Worm (Caenorhabditis elegans) whole organism, L4 larva: ENCODE results near the gene col-90.

Experiments used
- aha-1 ChIP-seq: fragments of 150-350 bp; peaks from one replicate; lab custom pipeline; 2014; ENCODE audit warnings: missing biosample characterization, missing genetic modification characterization
- aly-2 ChIP-seq: sonication (generic microtip); optimal IDR thresholded peaks from 2 replicates; lab custom pipeline; 2018; ENCODE audit warnings: missing biosample characterization, missing genetic modification characterization
- cey-2 ChIP-seq: sonication (generic microtip); optimal IDR thresholded peaks from 3 replicates; lab custom pipeline; 2017; ENCODE audit warnings: missing genetic modification characterization, mild to moderate bottlenecking, missing compliant biosample characterization, antibody characterized with exemption, borderline replicate concordance; ENCODE audit not compliant: insufficient read depth
- fkh-10 ChIP-seq: fragments of 150-350 bp; optimal IDR thresholded peaks from 2 replicates; lab custom pipeline; 2014; ENCODE audit warnings: missing biosample characterization, missing genetic modification reagents, missing genetic modification characterization
- fos-1 ChIP-seq: fragments of 150-350 bp; optimal IDR thresholded peaks from 2 replicates; lab custom pipeline; 2014; ENCODE audit warnings: missing biosample characterization, missing genetic modification characterization
- lin-39 ChIP-seq: fragments of 150-350 bp; optimal IDR thresholded peaks from 2 replicates; lab custom pipeline; 2014; ENCODE audit warnings: missing biosample characterization, missing genetic modification reagents, missing genetic modification characterization
- mxl-3 ChIP-seq: fragments of 200-800 bp; sonication (Bioruptor generic); optimal IDR thresholded peaks from 2 replicates; lab custom pipeline; 2018; ENCODE audit warnings: mild to moderate bottlenecking, missing genetic modification characterization, missing compliant biosample characterization
- nhr-28 ChIP-seq: fragments of 150-350 bp; optimal IDR thresholded peaks from 2 replicates; lab custom pipeline; 2014; ENCODE audit warnings: missing biosample characterization, missing genetic modification characterization
- pha-4 ChIP-seq, 2 experiments: fragments of 150-350 bp in 1 of 2; fragments of 200-800 bp in 1 of 2; sonication (Bioruptor generic) in 1 of 2; IDR thresholded peaks in 1 of 2; optimal IDR thresholded peaks in 1 of 2; 2 replicates each; pipeline versions ENCODE4 v1.3.6 to Lab custom; 2014 to 2022; ENCODE audit warnings: missing genetic modification characterization in 2 of 2, missing genetic modification reagents in 2 of 2, missing biosample characterization in 1 of 2, missing compliant biosample characterization in 1 of 2
- set-16 ChIP-seq: fragments of 200-800 bp; sonication (Bioruptor generic); IDR thresholded peaks from 2 replicates; pipeline ENCODE4 v1.3.6; 2022; ENCODE audit warnings: missing genetic modification reagents, missing genetic modification characterization, missing compliant biosample characterization
- unc-62 ChIP-seq, 3 experiments: fragments of 150-350 bp in 1 of 3; sonication (generic microtip); optimal IDR thresholded peaks in 2 of 3; peaks in 1 of 3; 1 replicate in 1 of 3; 2 replicates in 2 of 3; lab custom pipeline; 2014 to 2017; ENCODE audit warnings: missing biosample characterization in 3 of 3, missing genetic modification characterization in 3 of 3, missing genetic modification reagents in 3 of 3, missing genotype in 1 of 3
- zag-1 ChIP-seq: fragments of 150-350 bp; optimal IDR thresholded peaks from 2 replicates; lab custom pipeline; 2014; ENCODE audit warnings: missing biosample characterization, missing genetic modification characterization

DNA sequence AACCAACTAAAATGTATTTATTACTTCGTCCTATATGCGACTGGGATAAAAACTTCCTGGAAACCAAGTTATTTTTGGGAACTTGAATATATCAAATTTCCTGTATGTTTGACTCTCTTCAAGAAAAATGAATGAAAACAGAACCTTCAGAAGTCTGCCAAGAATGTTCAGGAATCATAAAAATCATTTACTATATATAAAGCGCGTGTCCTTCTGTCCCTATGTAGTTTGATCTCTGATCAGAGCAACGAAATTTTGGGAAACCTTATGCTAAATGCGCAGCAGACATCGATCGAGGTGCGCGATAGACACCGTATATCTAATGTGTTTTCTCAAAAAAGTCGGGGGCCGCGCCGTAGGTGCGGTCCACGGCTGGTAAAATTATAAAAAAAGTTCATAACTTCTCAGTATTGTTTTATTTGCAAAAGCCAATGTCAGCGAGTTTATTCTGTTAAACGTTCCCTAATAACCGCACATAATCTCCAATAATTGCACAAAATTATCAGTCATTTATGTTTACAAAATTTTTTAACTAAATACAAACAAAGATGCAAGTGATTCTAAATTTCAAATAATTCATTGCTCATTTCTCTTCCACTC, 48.9 kb downstream of the col-90 start:
- TF ChIP-seq set-16 = no peak
- no peak for TF ChIP-seq pha-4 (GFP tag; IDR thresholded peaks at IDR 0.05; lab: Robert Waterston, UW)
- no peak for TF ChIP-seq pha-4 (tag; optimal IDR thresholded peaks at IDR 0.05; lab: Kevin White, UChicago)
- TF ChIP-seq fkh-10 = no peak
- TF ChIP-seq unc-62 (GFP tag; optimal IDR thresholded peaks at IDR 0.05 in 1 of 2; lab: Kevin White, UChicago) = no peak
- TF ChIP-seq unc-62 (tag; optimal IDR thresholded peaks at IDR 0.05; lab: Kevin White, UChicago) = no peak
- TF ChIP-seq nhr-28 (tag; lab: Kevin White, UChicago) = no peak
- TF ChIP-seq cey-2 (tag; lab: Kevin White, UChicago) = no peak
- TF ChIP-seq lin-39 = no peak
- TF ChIP-seq aha-1 = no peak
- no peak for TF ChIP-seq zag-1 (tag; lab: Kevin White, UChicago)
- TF ChIP-seq aly-2 (tag; lab: Kevin White, UChicago) = no peak
- TF ChIP-seq mxl-3 (GFP tag; lab: Kevin White, UChicago) = no peak
- no peak for TF ChIP-seq fos-1 (tag; lab: Kevin White, UChicago)
